Fruit fly (Drosophila melanogaster) whole organism, embryonic: ENCODE results near the gene Hs2st.

Experiments used
- ATbp ChIP-seq: fragments of 200-800 bp; sonication (Bioruptor generic); optimal IDR thresholded peaks from 2 replicates; lab custom pipeline; 2017; ENCODE audit warnings: missing biosample characterization, mild to moderate bottlenecking, missing genetic modification characterization, missing genetic modification reagents
- CG10209 ChIP-seq: fragments of 200-800 bp; sonication (Bioruptor generic); optimal IDR thresholded peaks from 3 replicates; lab custom pipeline; 2017; ENCODE audit warnings: missing biosample characterization, mild to moderate bottlenecking, missing genetic modification characterization, missing genetic modification reagents
- CG10543 ChIP-seq: fragments of 200-800 bp; sonication (Bioruptor generic); optimal IDR thresholded peaks from 3 replicates; lab custom pipeline; 2017; ENCODE audit warnings: missing biosample characterization, mild to moderate bottlenecking, missing genetic modification characterization, moderate library complexity
- CG12071 ChIP-seq: fragments of 200-800 bp; sonication (Bioruptor generic); optimal IDR thresholded peaks from 3 replicates; lab custom pipeline; 2018; ENCODE audit warnings: missing biosample characterization, mild to moderate bottlenecking, missing genetic modification characterization
- CG17186 ChIP-seq: fragments of 200-800 bp; sonication (Bioruptor generic); optimal IDR thresholded peaks from 3 replicates; lab custom pipeline; 2017; ENCODE audit warnings: missing biosample characterization, missing genetic modification reagents, missing genetic modification characterization
- CG2678 ChIP-seq: fragments of 200-800 bp; sonication (Bioruptor generic); optimal IDR thresholded peaks from 3 replicates; lab custom pipeline; 2019; ENCODE audit warnings: missing biosample characterization, mild to moderate bottlenecking, missing genetic modification characterization, moderate library complexity
- CG34224 ChIP-seq: fragments of 200-800 bp; sonication (Bioruptor generic); IDR thresholded peaks from 3 replicates; pipeline ENCODE4 v1.3.6; 2022; ENCODE audit warnings: missing biosample characterization, missing genetic modification characterization; ENCODE audit not compliant: partially characterized antibody
- CG6254 ChIP-seq: fragments of 200-800 bp; sonication (Bioruptor generic); optimal IDR thresholded peaks from 3 replicates; lab custom pipeline; 2017; ENCODE audit warnings: mild to moderate bottlenecking, missing biosample characterization, missing genetic modification reagents, missing genetic modification characterization
- CG6683 ChIP-seq: fragments of 200-800 bp; sonication (Bioruptor generic); optimal IDR thresholded peaks from 2 replicates; lab custom pipeline; 2017; ENCODE audit warnings: missing biosample characterization, mild to moderate bottlenecking, missing genetic modification characterization, missing genetic modification reagents
- CG7745 ChIP-seq: fragments of 200-800 bp; sonication (Bioruptor generic); optimal IDR thresholded peaks from 2 replicates; lab custom pipeline; 2018; ENCODE audit warnings: missing biosample characterization, mild to moderate bottlenecking, missing genetic modification characterization, moderate library complexity
- CG8089 ChIP-seq: fragments of 200-800 bp; sonication (Bioruptor generic); optimal IDR thresholded peaks from 3 replicates; lab custom pipeline; 2016; ENCODE audit warnings: missing biosample characterization, missing genetic modification characterization
- CG8765 ChIP-seq: fragments of 200-800 bp; sonication (Bioruptor generic); IDR thresholded peaks from 2 replicates; pipeline ENCODE4 v1.3.6; 2022; ENCODE audit warnings: missing biosample characterization, missing genetic modification characterization
- CG9437 ChIP-seq: fragments of 200-800 bp; sonication (Bioruptor generic); optimal IDR thresholded peaks from 2 replicates; lab custom pipeline; 2018; ENCODE audit warnings: missing biosample characterization, mild to moderate bottlenecking, missing genetic modification characterization
- CG9817 ChIP-seq: fragments of 200-800 bp; sonication (Bioruptor generic); optimal IDR thresholded peaks from 2 replicates; lab custom pipeline; 2018; ENCODE audit warnings: missing biosample characterization, mild to moderate bottlenecking, missing genetic modification characterization, moderate library complexity
- D ChIP-seq, 2 experiments: fragments of 200-800 bp in 1 of 2; fragments of >200 bp in 1 of 2; sonication (Bioruptor generic) in 1 of 2; optimal IDR thresholded peaks; 2 replicates in 1 of 2; 3 replicates in 1 of 2; lab custom pipeline; 2017; ENCODE audit warnings: mild to moderate bottlenecking in 1 of 2, missing biosample characterization in 1 of 2, missing genetic modification characterization in 1 of 2, missing genetic modification reagents in 1 of 2
- Dfd ChIP-seq, 2 experiments: fragments of >200 bp; optimal IDR thresholded peaks; 2 replicates each; lab custom pipeline; 2017; ENCODE audit warnings: missing biosample characterization in 2 of 2, missing genetic modification characterization in 2 of 2
- Dip2 ChIP-seq: fragments of 200-800 bp; sonication (Bioruptor generic); IDR thresholded peaks from 2 replicates; pipeline ENCODE4 v1.3.6; 2022; ENCODE audit warnings: missing biosample characterization, missing genetic modification characterization
- Dll ChIP-seq: fragments of 200-800 bp; sonication (Bioruptor generic); IDR thresholded peaks from 4 replicates; pipeline ENCODE4 v1.3.6; 2022; ENCODE audit warnings: missing biosample characterization, missing genetic modification characterization; ENCODE audit not compliant: partially characterized antibody
- Dp ChIP-seq: fragments of 200-800 bp; sonication (Bioruptor generic); optimal IDR thresholded peaks from 2 replicates; lab custom pipeline; 2018; ENCODE audit warnings: missing biosample characterization, mild to moderate bottlenecking, missing genetic modification characterization, moderate library complexity
- Dref ChIP-seq: fragments of 200-800 bp; sonication (Bioruptor generic); IDR thresholded peaks from 2 replicates; pipeline ENCODE4 v1.3.6; 2022; ENCODE audit warnings: missing biosample characterization, missing genetic modification characterization
- E2f2 ChIP-seq: fragments of 200-800 bp; sonication (Bioruptor generic); IDR thresholded peaks from 2 replicates; pipeline ENCODE4 v1.3.6; 2022; ENCODE audit warnings: missing biosample characterization, missing genetic modification characterization
- HLH4C ChIP-seq: fragments of 200-800 bp; sonication (Bioruptor generic); IDR thresholded peaks from 3 replicates; pipeline ENCODE4 v1.3.6; 2022; ENCODE audit warnings: missing biosample characterization, missing genetic modification characterization; ENCODE audit not compliant: partially characterized antibody
- NFAT ChIP-seq: fragments of 200-800 bp; sonication (Bioruptor generic); IDR thresholded peaks from 2 replicates; pipeline ENCODE4 v1.3.6; 2022; ENCODE audit warnings: missing biosample characterization, missing genetic modification characterization
- Opbp ChIP-seq: fragments of 200-800 bp; sonication (Bioruptor generic); IDR thresholded peaks from 3 replicates; pipeline ENCODE4 v1.3.6; 2022; ENCODE audit warnings: missing biosample characterization, missing genetic modification characterization; ENCODE audit not compliant: partially characterized antibody
- Scr ChIP-seq: fragments of 200-800 bp; sonication (Bioruptor generic); IDR thresholded peaks from 2 replicates; pipeline ENCODE4 v1.3.6; 2022; ENCODE audit warnings: missing biosample characterization, missing genetic modification characterization; ENCODE audit not compliant: partially characterized antibody
- Six4 ChIP-seq: fragments of 200-800 bp; sonication (Bioruptor generic); optimal IDR thresholded peaks from 2 replicates; lab custom pipeline; 2016; ENCODE audit warnings: missing biosample characterization, missing genetic modification characterization
- Sry-δ ChIP-seq: fragments of 200-800 bp; sonication (Bioruptor generic); optimal IDR thresholded peaks from 2 replicates; lab custom pipeline; 2016; ENCODE audit warnings: missing biosample characterization, missing genetic modification characterization
- Taf1 ChIP-seq: fragments of 200-800 bp; sonication (Bioruptor generic); IDR thresholded peaks from 2 replicates; pipeline ENCODE4 v1.3.6; 2022; ENCODE audit warnings: missing biosample characterization, missing genetic modification characterization
- abd-A ChIP-seq: fragments of 200-800 bp; sonication (Bioruptor generic); optimal IDR thresholded peaks from 3 replicates; lab custom pipeline; 2019; ENCODE audit warnings: missing biosample characterization, mild to moderate bottlenecking, missing genetic modification characterization, moderate library complexity
- amos ChIP-seq: fragments of 200-800 bp; sonication (Bioruptor generic); IDR thresholded peaks from 2 replicates; pipeline ENCODE4 v1.3.6; 2022; ENCODE audit warnings: missing biosample characterization, missing genetic modification characterization; ENCODE audit not compliant: partially characterized antibody
- bbx ChIP-seq: fragments of 200-800 bp; sonication (Bioruptor generic); IDR thresholded peaks from 2 replicates; pipeline ENCODE4 v1.3.6; 2022; ENCODE audit warnings: missing biosample characterization, missing genetic modification characterization; ENCODE audit not compliant: partially characterized antibody
- cas ChIP-seq: fragments of 200-800 bp; sonication (Bioruptor generic); IDR thresholded peaks from 2 replicates; pipeline ENCODE4 v1.3.6; 2022; ENCODE audit warnings: missing biosample characterization, missing genetic modification characterization
- crp ChIP-seq, 2 experiments: fragments of 200-800 bp; sonication (Bioruptor generic); optimal IDR thresholded peaks; 2 replicates in 1 of 2; 3 replicates in 1 of 2; lab custom pipeline; 2017; ENCODE audit warnings: missing biosample characterization in 2 of 2, missing genetic modification characterization in 2 of 2, mild to moderate bottlenecking in 1 of 2, moderate library complexity in 1 of 2
- danr ChIP-seq: fragments of 200-800 bp; sonication (Bioruptor generic); IDR thresholded peaks from 2 replicates; pipeline ENCODE4 v1.3.6; 2022; ENCODE audit warnings: missing biosample characterization, missing genetic modification characterization
- ems ChIP-seq: fragments of 200-800 bp; sonication (Bioruptor generic); optimal IDR thresholded peaks from 3 replicates; lab custom pipeline; 2016; ENCODE audit warnings: missing biosample characterization, missing genetic modification characterization
- fd102C ChIP-seq: fragments of 200-800 bp; sonication (Bioruptor generic); optimal IDR thresholded peaks from 2 replicates; lab custom pipeline; 2018; ENCODE audit warnings: missing biosample characterization, mild to moderate bottlenecking, missing genetic modification characterization, moderate library complexity
- ftz-f1 ChIP-seq: fragments of 200-800 bp; sonication (Bioruptor generic); optimal IDR thresholded peaks from 2 replicates; lab custom pipeline; 2016; ENCODE audit warnings: missing biosample characterization, missing genetic modification characterization
- gce ChIP-seq: fragments of 200-800 bp; sonication (Bioruptor generic); IDR thresholded peaks from 3 replicates; pipeline ENCODE4 v1.3.6; 2022; ENCODE audit warnings: missing biosample characterization, missing genetic modification characterization
- h ChIP-seq: fragments of >200 bp; optimal IDR thresholded peaks from 2 replicates; lab custom pipeline; 2017
- hbn ChIP-seq: fragments of 200-800 bp; sonication (Bioruptor generic); IDR thresholded peaks from 2 replicates; pipeline ENCODE4 v1.3.6; 2022; ENCODE audit warnings: missing biosample characterization, missing genetic modification characterization; ENCODE audit not compliant: partially characterized antibody
- kah ChIP-seq: fragments of 200-800 bp; sonication (Bioruptor generic); optimal IDR thresholded peaks from 2 replicates; lab custom pipeline; 2018; ENCODE audit warnings: missing biosample characterization, mild to moderate bottlenecking, missing genetic modification characterization
- nerfin-1 ChIP-seq: fragments of 200-800 bp; sonication (Bioruptor generic); optimal IDR thresholded peaks from 3 replicates; lab custom pipeline; 2019; ENCODE audit warnings: missing biosample characterization, mild to moderate bottlenecking, missing genetic modification characterization, moderate library complexity
- otp ChIP-seq: fragments of 200-800 bp; sonication (Bioruptor generic); IDR thresholded peaks from 3 replicates; pipeline ENCODE4, ENCODE4 v1.3.6; 2022; ENCODE audit warnings: missing biosample characterization, missing genetic modification characterization
- peb ChIP-seq: fragments of 200-800 bp; sonication (Bioruptor generic); IDR thresholded peaks from 2 replicates; pipeline ENCODE4 v1.3.6; 2022; ENCODE audit warnings: missing biosample characterization, missing genetic modification characterization
- sna ChIP-seq: fragments of 200-800 bp; sonication (Bioruptor generic); IDR thresholded peaks from 2 replicates; pipeline ENCODE4 v1.3.6; 2022; ENCODE audit warnings: missing biosample characterization, missing genetic modification characterization; ENCODE audit not compliant: partially characterized antibody
- tin ChIP-seq: fragments of 200-800 bp; sonication (Bioruptor generic); optimal IDR thresholded peaks from 3 replicates; lab custom pipeline; 2016; ENCODE audit warnings: missing biosample characterization, missing genetic modification characterization
- tna ChIP-seq: fragments of 200-800 bp; sonication (Bioruptor generic); IDR thresholded peaks from 2 replicates; pipeline ENCODE4 v1.3.6; 2022; ENCODE audit warnings: missing biosample characterization, missing genetic modification characterization; ENCODE audit not compliant: partially characterized antibody
- zen2 ChIP-seq: fragments of 200-800 bp; sonication (Bioruptor generic); IDR thresholded peaks from 3 replicates; pipeline ENCODE4 v1.3.6; 2022; ENCODE audit warnings: missing biosample characterization, missing genetic modification characterization; ENCODE audit not compliant: partially characterized antibody

Gene Hs2st

DNA sequence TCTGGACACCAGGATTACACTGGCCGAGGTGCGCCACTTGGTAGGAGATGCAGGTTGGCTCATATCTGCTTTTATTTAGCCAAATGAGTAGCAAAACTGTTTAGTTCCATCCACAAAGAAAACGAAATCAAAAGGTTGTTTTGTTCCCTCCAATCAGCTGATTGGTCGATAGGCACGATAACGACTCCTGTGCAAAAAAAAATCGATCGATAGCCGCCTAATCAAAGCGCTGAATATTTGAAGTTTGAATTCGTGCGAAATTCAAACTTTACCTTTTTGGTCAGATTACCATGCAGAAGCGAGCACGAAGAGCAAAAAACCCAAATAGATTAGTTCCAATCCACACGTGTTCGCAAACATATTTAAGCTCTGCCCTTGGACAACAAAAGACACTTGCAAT, 40.0 kb upstream of the Hs2st start, which contains the start of the genes CG10195 and CG13084 (continued):
- TF ChIP-seq Opbp (GFP tag; lab: Robert Waterston, UW) (peak; percentile 32; the same call in 1 of the 3 replicates), peb (GFP tag; lab: Robert Waterston, UW) (no peak), sna (GFP tag; lab: Robert Waterston, UW) (peak; percentile 74), tin (GFP tag; lab: Kevin White, UChicago) (no peak), Dfd (GFP tag; optimal IDR thresholded peaks at IDR 0.05; lab: Kevin White, UChicago) (no peak), cas (GFP tag; lab: Robert Waterston, UW) (no peak), HLH4C (peak; percentile 15; the same call in 1 of the 3 replicates), otp (no peak), CG34224 (peak; percentile 64), CG8089 (GFP tag; lab: Kevin White, UChicago) (no peak), ftz-f1 (no peak), bbx (GFP tag; lab: Robert Waterston, UW) (peak; percentile 62; the same call in 1 of the 2 replicates), CG9437 (no peak), CG2678 (tag; lab: Kevin White, UChicago) (no peak), ATbp (GFP tag; lab: Kevin White, UChicago) (no peak), NFAT (GFP tag; lab: Robert Waterston, UW) (no peak), amos (GFP tag; lab: Robert Waterston, UW) (peak; percentile 28; the same call in 1 of the 2 replicates), CG10543 (no peak), fd102C (GFP tag; lab: Kevin White, UChicago) (no peak), h (lab: Kevin White, UChicago) (no peak), CG6683 (no peak), CG10209 (no peak), danr (GFP tag; lab: Robert Waterston, UW) (no peak), E2f2 (GFP tag; lab: Robert Waterston, UW) (peak; percentile 91), Sry-δ (peak; percentile 10), CG9817 (tag; lab: Kevin White, UChicago) (no peak), CG8765 (GFP tag; lab: Robert Waterston, UW) (no peak), ems (no peak), Dref (GFP tag; lab: Robert Waterston, UW) (peak; percentile 70), Taf1 (no peak), nerfin-1 (tag; lab: Kevin White, UChicago) (no peak), CG7745 (no peak), Dip2 (GFP tag; lab: Robert Waterston, UW) (no peak), CG6254 (GFP tag; lab: Kevin White, UChicago) (no peak), gce (no peak), kah (peak; percentile 3), D (optimal IDR thresholded peaks at IDR 0.05; lab: Kevin White, UChicago) (no peak), D (GFP tag; optimal IDR thresholded peaks at IDR 0.05; lab: Kevin White, UChicago) (no peak), Scr (GFP tag; lab: Robert Waterston, UW) (0 out of 2 replicates have a peak, but pooled peaks have one; percentile 24), Dp (GFP tag; lab: Kevin White, UChicago) (peak; percentile 80), CG17186 (GFP tag; lab: Kevin White, UChicago) (no peak), tna (GFP tag; lab: Robert Waterston, UW) (0 out of 2 replicates have a peak, but pooled peaks have one; percentile 54), CG12071 (GFP tag; lab: Kevin White, UChicago) (no peak), zen2 (peak; percentile 42; the same call in 1 of the 3 replicates), hbn (peak; percentile 31; the same call in 1 of the 2 replicates), crp (GFP tag; optimal IDR thresholded peaks at IDR 0.05; lab: Kevin White, UChicago) (peak in 1 of 2 experiments; percentile 81), Dll (GFP tag; lab: Robert Waterston, UW) (peak; percentile 63; the same call in 3 of the 4 replicates), abd-A (tag; lab: Kevin White, UChicago) (no peak), Six4 (GFP tag; lab: Kevin White, UChicago) (no peak)
- TF ChIP-seq, all 482 proteins: peak for 28
